Worm (Caenorhabditis elegans) whole organism, early embryonic: ENCODE data around the gene C06E1.11.

Experiments used
- B0310.2 ChIP-seq: sonication (generic microtip); optimal IDR thresholded peaks from 2 replicates; lab custom pipeline; 2016; ENCODE audit warnings: mild to moderate bottlenecking, missing genetic modification characterization, missing compliant biosample characterization
- F13C5.2 ChIP-seq: sonication (generic microtip); optimal IDR thresholded peaks from 2 replicates; lab custom pipeline; 2017; ENCODE audit warnings: mild to moderate bottlenecking, missing genetic modification characterization, inconsistent platforms, missing compliant biosample characterization
- aly-1 ChIP-seq: sonication (generic microtip); optimal IDR thresholded peaks from 2 replicates; lab custom pipeline; 2016; ENCODE audit warnings: missing genetic modification characterization, missing compliant biosample characterization
- ama-1 ChIP-seq: fragments of 150-350 bp; optimal IDR thresholded peaks from 2 replicates; lab custom pipeline; 2014
- ceh-13 ChIP-seq: fragments of 200-800 bp; sonication (Bioruptor generic); optimal IDR thresholded peaks from 2 replicates; lab custom pipeline; 2018; ENCODE audit warnings: mild to moderate bottlenecking, missing genetic modification characterization, missing compliant biosample characterization
- ceh-36 ChIP-seq: sonication (generic microtip); optimal IDR thresholded peaks from 2 replicates; lab custom pipeline; 2016; ENCODE audit warnings: missing genetic modification characterization, inconsistent platforms, missing compliant biosample characterization
- ets-7 ChIP-seq: sonication (generic microtip); optimal IDR thresholded peaks from 2 replicates; lab custom pipeline; 2016; ENCODE audit warnings: missing genotype, missing genetic modification characterization, missing compliant biosample characterization
- flt-1 ChIP-seq: fragments of 200-800 bp; sonication (Bioruptor generic); IDR thresholded peaks from 2 replicates; pipeline ENCODE4 v1.3.6; 2022; ENCODE audit warnings: missing genetic modification characterization, missing compliant biosample characterization
- hmbx-1 ChIP-seq: sonication (generic microtip); optimal IDR thresholded peaks from 2 replicates; lab custom pipeline; 2016; ENCODE audit warnings: mild to moderate bottlenecking, missing genetic modification characterization, missing compliant biosample characterization
- hmg-4 ChIP-seq: fragments of 200-800 bp; sonication (Bioruptor generic); optimal IDR thresholded peaks from 2 replicates; lab custom pipeline; 2018; ENCODE audit warnings: mild to moderate bottlenecking, missing genetic modification characterization, missing compliant biosample characterization
- hnd-1 ChIP-seq: sonication (generic microtip); optimal IDR thresholded peaks from 2 replicates; lab custom pipeline; 2016; ENCODE audit warnings: missing genetic modification characterization, missing compliant biosample characterization
- pes-1 ChIP-seq: fragments of 200-800 bp; sonication (Bioruptor generic); IDR thresholded peaks from 2 replicates; pipeline ENCODE4 v1.3.6; 2022; ENCODE audit warnings: missing genetic modification reagents, missing genetic modification characterization, missing compliant biosample characterization
- scrt-1 ChIP-seq: fragments of 200-800 bp; sonication (Bioruptor generic); IDR thresholded peaks from 2 replicates; pipeline ENCODE4 v1.3.6; 2022; ENCODE audit warnings: missing genetic modification characterization, missing compliant biosample characterization
- sea-1 ChIP-seq: fragments of 200-800 bp; sonication (Bioruptor generic); conservative IDR thresholded peaks from 2 replicates; pipeline ENCODE4 v1.3.6; 2022; ENCODE audit warnings: missing genetic modification characterization, missing compliant biosample characterization
- tbx-11 ChIP-seq: fragments of 200-800 bp; sonication (Bioruptor generic); IDR thresholded peaks from 2 replicates; pipeline ENCODE4 v1.3.6; 2022; ENCODE audit warnings: missing genetic modification characterization, missing compliant biosample characterization
- tbx-37 ChIP-seq: fragments of 200-800 bp; sonication (Bioruptor generic); conservative IDR thresholded peaks from 2 replicates; pipeline ENCODE4 v1.3.6; 2022; ENCODE audit warnings: missing genetic modification reagents, missing genetic modification characterization, missing compliant biosample characterization
- tra-4 ChIP-seq: sonication (generic microtip); optimal IDR thresholded peaks from 2 replicates; lab custom pipeline; 2017; ENCODE audit warnings: missing genetic modification characterization, missing compliant biosample characterization

C06E1.11 gene

ce11 chrIII:8602148-8602547, 14.3 kb downstream of the C06E1.11 start:
- TF ChIP-seq tra-4 (tag; lab: Kevin White, UChicago) (no peak), ama-1 (no peak), F13C5.2 (tag; lab: Kevin White, UChicago) (no peak), ets-7 (tag; lab: Kevin White, UChicago) (no peak), scrt-1 (GFP tag; lab: Robert Waterston, UW) (no peak), flt-1 (GFP tag; lab: Robert Waterston, UW) (no peak), hmbx-1 (tag; lab: Kevin White, UChicago) (no peak), aly-1 (no peak)

- TF ChIP-seq hmbx-1 (tag; lab: Kevin White, UChicago) (no peak), ama-1 (no peak), tra-4 (tag; lab: Kevin White, UChicago) (no peak), scrt-1 (GFP tag; lab: Robert Waterston, UW) (no peak), F13C5.2 (tag; lab: Kevin White, UChicago) (no peak), tbx-11 (GFP tag; lab: Robert Waterston, UW) (no peak), pes-1 (GFP tag; lab: Robert Waterston, UW) (no peak), ceh-13 (GFP tag; lab: Kevin White, UChicago) (no peak)
Observed at ce11 chrIII:8598961-8599360, 17.5 kb downstream of the C06E1.11 start.

- no peak for TF ChIP-seq hmg-4 (GFP tag; lab: Kevin White, UChicago)
- TF ChIP-seq sea-1 (GFP tag; lab: Robert Waterston, UW), result no peak
- no peak for TF ChIP-seq ets-7 (tag; lab: Kevin White, UChicago)
- no peak for TF ChIP-seq scrt-1 (GFP tag; lab: Robert Waterston, UW)
- no peak for TF ChIP-seq ceh-13 (GFP tag; lab: Kevin White, UChicago)
Observed at ce11 chrIII:8597770-8598169, 18.7 kb downstream of the C06E1.11 start, which contains the start of gene ztf-30. ztf-30 (minus strand) TSS chrIII:8597870.

ce11 chrIII:8596692-8597091, 19.8 kb downstream of the C06E1.11 start:
- TF ChIP-seq hmg-4 (GFP tag; lab: Kevin White, UChicago) (no peak), ceh-13 (GFP tag; lab: Kevin White, UChicago) (no peak), tbx-37 (no peak), ceh-36 (tag; lab: Kevin White, UChicago) (no peak), ets-7 (tag; lab: Kevin White, UChicago) (no peak), aly-1 (no peak), ama-1 (no peak), hnd-1 (no peak), scrt-1 (GFP tag; lab: Robert Waterston, UW) (no peak), hmbx-1 (tag; lab: Kevin White, UChicago) (no peak), pes-1 (GFP tag; lab: Robert Waterston, UW) (no peak), flt-1 (GFP tag; lab: Robert Waterston, UW) (no peak)

ce11 chrIII:8594088-8594487, 22.4 kb downstream of the C06E1.11 start:
- TF ChIP-seq sea-1 (GFP tag; lab: Robert Waterston, UW) (no peak), ama-1 (no peak), ets-7 (tag; lab: Kevin White, UChicago) (no peak), B0310.2 (tag; lab: Kevin White, UChicago) (no peak), tbx-37 (no peak), ceh-13 (GFP tag; lab: Kevin White, UChicago) (no peak), tbx-11 (GFP tag; lab: Robert Waterston, UW) (no peak), hnd-1 (no peak), aly-1 (no peak), ceh-36 (tag; lab: Kevin White, UChicago) (no peak), F13C5.2 (tag; lab: Kevin White, UChicago) (no peak), scrt-1 (GFP tag; lab: Robert Waterston, UW) (no peak), pes-1 (GFP tag; lab: Robert Waterston, UW) (no peak), flt-1 (GFP tag; lab: Robert Waterston, UW) (no peak), hmbx-1 (tag; lab: Kevin White, UChicago) (no peak), hmg-4 (GFP tag; lab: Kevin White, UChicago) (no peak), tra-4 (tag; lab: Kevin White, UChicago) (no peak)

- TF ChIP-seq tra-4 (tag; lab: Kevin White, UChicago) (no peak), ceh-36 (tag; lab: Kevin White, UChicago) (no peak), sea-1 (GFP tag; lab: Robert Waterston, UW) (no peak), scrt-1 (GFP tag; lab: Robert Waterston, UW) (no peak), ceh-13 (GFP tag; lab: Kevin White, UChicago) (no peak), tbx-11 (GFP tag; lab: Robert Waterston, UW) (no peak), F13C5.2 (tag; lab: Kevin White, UChicago) (no peak), hmbx-1 (tag; lab: Kevin White, UChicago) (no peak), ets-7 (tag; lab: Kevin White, UChicago) (no peak), flt-1 (GFP tag; lab: Robert Waterston, UW) (no peak), hnd-1 (no peak), aly-1 (no peak), ama-1 (no peak), pes-1 (GFP tag; lab: Robert Waterston, UW) (no peak), hmg-4 (GFP tag; lab: Kevin White, UChicago) (no peak), tbx-37 (no peak), B0310.2 (tag; lab: Kevin White, UChicago) (no peak)
Observed at ce11 chrIII:8593620-8594019, 22.9 kb downstream of the C06E1.11 start, which contains the start of gene C06E1.7. C06E1.7 (minus strand) TSS chrIII:8593720.

- TF ChIP-seq ceh-13 (GFP tag; lab: Kevin White, UChicago) (no peak), ama-1 (no peak), B0310.2 (tag; lab: Kevin White, UChicago) (no peak), scrt-1 (GFP tag; lab: Robert Waterston, UW) (no peak), hmg-4 (GFP tag; lab: Kevin White, UChicago) (no peak), ets-7 (tag; lab: Kevin White, UChicago) (no peak), tbx-37 (no peak), pes-1 (GFP tag; lab: Robert Waterston, UW) (no peak), hnd-1 (no peak), hmbx-1 (tag; lab: Kevin White, UChicago) (no peak), tra-4 (tag; lab: Kevin White, UChicago) (no peak), sea-1 (GFP tag; lab: Robert Waterston, UW) (no peak), aly-1 (no peak), tbx-11 (GFP tag; lab: Robert Waterston, UW) (no peak), F13C5.2 (tag; lab: Kevin White, UChicago) (no peak), flt-1 (GFP tag; lab: Robert Waterston, UW) (no peak)
Observed at ce11 chrIII:8590882-8591281, 25.6 kb downstream of the C06E1.11 start, which contains the start of gene fipr-16. fipr-16 (minus strand) TSS chrIII:8590982.
